Fruit fly (Drosophila melanogaster) whole organism, embryonic: ENCODE data around the gene CG5225.

Experiments
- Abd-B ChIP-seq: fragments of 200-800 bp; sonication (Bioruptor generic); optimal IDR thresholded peaks from 2 replicates; lab custom pipeline; 2018; ENCODE audit warnings: missing biosample characterization, mild to moderate bottlenecking, missing genetic modification characterization, moderate library complexity
- Awh ChIP-seq: fragments of 200-800 bp; sonication (Bioruptor generic); IDR thresholded peaks from 2 replicates; pipeline ENCODE4, ENCODE4 v1.3.6; 2022; ENCODE audit warnings: missing biosample characterization, missing genetic modification characterization
- Bgb ChIP-seq: fragments of 200-800 bp; sonication (Bioruptor generic); IDR thresholded peaks from 2 replicates; pipeline ENCODE4 v1.3.6; 2022; ENCODE audit warnings: missing biosample characterization, missing genetic modification characterization; ENCODE audit not compliant: partially characterized antibody
- CG10543 ChIP-seq: fragments of 200-800 bp; sonication (Bioruptor generic); optimal IDR thresholded peaks from 3 replicates; lab custom pipeline; 2017; ENCODE audit warnings: missing biosample characterization, mild to moderate bottlenecking, missing genetic modification characterization, moderate library complexity
- CG11085 ChIP-seq: fragments of 200-800 bp; sonication (Bioruptor generic); IDR thresholded peaks from 2 replicates; pipeline ENCODE4 v1.3.6; 2022; ENCODE audit warnings: missing biosample characterization, missing genetic modification characterization
- CG12071 ChIP-seq: fragments of 200-800 bp; sonication (Bioruptor generic); optimal IDR thresholded peaks from 3 replicates; lab custom pipeline; 2018; ENCODE audit warnings: missing biosample characterization, mild to moderate bottlenecking, missing genetic modification characterization
- CG12391 ChIP-seq: fragments of 200-800 bp; sonication (Bioruptor generic); optimal IDR thresholded peaks from 3 replicates; lab custom pipeline; 2018; ENCODE audit warnings: missing biosample characterization, mild to moderate bottlenecking, missing genetic modification characterization, moderate library complexity
- CG12659 ChIP-seq: fragments of 200-800 bp; sonication (Bioruptor generic); optimal IDR thresholded peaks from 3 replicates; lab custom pipeline; 2017; ENCODE audit warnings: mild to moderate bottlenecking, missing biosample characterization, missing genetic modification reagents, missing genetic modification characterization
- CG14050 ChIP-seq: fragments of 200-800 bp; sonication (Bioruptor generic); IDR thresholded peaks from 3 replicates; pipeline ENCODE4 v1.3.6; 2022; ENCODE audit warnings: missing biosample characterization, missing genetic modification characterization
- CG14860 ChIP-seq: fragments of 200-800 bp; sonication (Bioruptor generic); IDR thresholded peaks from 3 replicates; pipeline ENCODE4 v1.3.6; 2022; ENCODE audit warnings: missing biosample characterization, missing genetic modification characterization; ENCODE audit not compliant: partially characterized antibody
- CG15269 ChIP-seq: fragments of 200-800 bp; sonication (Bioruptor generic); optimal IDR thresholded peaks from 2 replicates; lab custom pipeline; 2018; ENCODE audit warnings: missing biosample characterization, mild to moderate bottlenecking, missing genetic modification characterization, moderate library complexity
- CG15601 ChIP-seq: fragments of 200-800 bp; sonication (Bioruptor generic); optimal IDR thresholded peaks from 3 replicates; lab custom pipeline; 2019; ENCODE audit warnings: missing biosample characterization, mild to moderate bottlenecking, missing genetic modification characterization, moderate library complexity
- CG16779 ChIP-seq: fragments of 200-800 bp; sonication (Bioruptor generic); IDR thresholded peaks from 2 replicates; pipeline ENCODE4 v1.3.6; 2022; ENCODE audit warnings: missing biosample characterization, missing genetic modification characterization
- CG1832 ChIP-seq: fragments of 200-800 bp; sonication (Bioruptor generic); optimal IDR thresholded peaks from 2 replicates; lab custom pipeline; 2017; ENCODE audit warnings: missing biosample characterization, mild to moderate bottlenecking, missing genetic modification characterization, inconsistent platforms
- CG31365 ChIP-seq: fragments of 200-800 bp; sonication (Bioruptor generic); optimal IDR thresholded peaks from 2 replicates; lab custom pipeline; 2018; ENCODE audit warnings: missing biosample characterization, mild to moderate bottlenecking, missing genetic modification characterization
- CG32532 ChIP-seq: fragments of 200-800 bp; sonication (Bioruptor generic); IDR thresholded peaks from 2 replicates; pipeline ENCODE4 v1.3.6; 2022; ENCODE audit warnings: missing biosample characterization, missing genetic modification characterization
- CG3407 ChIP-seq: fragments of 200-800 bp; sonication (Bioruptor generic); optimal IDR thresholded peaks from 2 replicates; lab custom pipeline; 2018; ENCODE audit warnings: missing biosample characterization, mild to moderate bottlenecking, missing genetic modification characterization
- CG34422 ChIP-seq: fragments of 200-800 bp; sonication (Bioruptor generic); IDR thresholded peaks from 3 replicates; pipeline ENCODE4 v1.3.6; 2022; ENCODE audit warnings: missing biosample characterization, missing genetic modification characterization
- CG3995 ChIP-seq: fragments of 200-800 bp; sonication (Bioruptor generic); optimal IDR thresholded peaks from 3 replicates; lab custom pipeline; 2016; ENCODE audit warnings: missing biosample characterization, missing genetic modification characterization
- CG4328 ChIP-seq: fragments of 200-800 bp; sonication (Bioruptor generic); optimal IDR thresholded peaks from 3 replicates; lab custom pipeline; 2017; ENCODE audit warnings: missing biosample characterization, missing genetic modification reagents, missing genetic modification characterization
- CG6791 ChIP-seq: fragments of 200-800 bp; sonication (Bioruptor generic); IDR thresholded peaks from 3 replicates; pipeline ENCODE4 v1.3.6; 2022; ENCODE audit warnings: missing biosample characterization, missing genetic modification characterization; ENCODE audit not compliant: partially characterized antibody
- CG7556 ChIP-seq: fragments of 200-800 bp; sonication (Bioruptor generic); optimal IDR thresholded peaks from 2 replicates; lab custom pipeline; 2017; ENCODE audit warnings: missing biosample characterization, mild to moderate bottlenecking, missing genetic modification characterization
- CrebB ChIP-seq: fragments of 200-800 bp; sonication (Bioruptor generic); optimal IDR thresholded peaks from 3 replicates; lab custom pipeline; 2018; ENCODE audit warnings: missing biosample characterization, mild to moderate bottlenecking, missing genetic modification characterization
- E2f2 ChIP-seq: fragments of 200-800 bp; sonication (Bioruptor generic); IDR thresholded peaks from 2 replicates; pipeline ENCODE4 v1.3.6; 2022; ENCODE audit warnings: missing biosample characterization, missing genetic modification characterization
- GATAe ChIP-seq: fragments of 200-800 bp; sonication (Bioruptor generic); conservative IDR thresholded peaks from 2 replicates; pipeline ENCODE4 v1.3.6; 2022; ENCODE audit warnings: missing biosample characterization, missing genetic modification characterization
- HmgD ChIP-seq: fragments of 200-800 bp; sonication (Bioruptor generic); optimal IDR thresholded peaks from 3 replicates; lab custom pipeline; 2016; ENCODE audit warnings: missing biosample characterization, missing genetic modification characterization
- Hr39 ChIP-seq: fragments of >200 bp; optimal IDR thresholded peaks from 2 replicates; lab custom pipeline; 2017
- Hsf ChIP-seq: fragments of 200-800 bp; sonication (Bioruptor generic); optimal IDR thresholded peaks from 3 replicates; lab custom pipeline; 2016; ENCODE audit warnings: missing biosample characterization, missing genetic modification characterization
- Jarid2 ChIP-seq: fragments of 200-800 bp; sonication (Bioruptor generic); optimal IDR thresholded peaks from 3 replicates; lab custom pipeline; 2017; ENCODE audit warnings: mild to moderate bottlenecking, missing biosample characterization, missing genetic modification reagents, missing genetic modification characterization
- NC2β ChIP-seq: fragments of 200-800 bp; sonication (Bioruptor generic); optimal IDR thresholded peaks from 2 replicates; lab custom pipeline; 2016; ENCODE audit warnings: missing biosample characterization, missing genetic modification characterization
- Scr ChIP-seq: fragments of 200-800 bp; sonication (Bioruptor generic); IDR thresholded peaks from 2 replicates; pipeline ENCODE4 v1.3.6; 2022; ENCODE audit warnings: missing biosample characterization, missing genetic modification characterization; ENCODE audit not compliant: partially characterized antibody
- chm ChIP-seq: fragments of 200-800 bp; sonication (Bioruptor generic); IDR thresholded peaks from 2 replicates; pipeline ENCODE4 v1.3.6; 2022; ENCODE audit warnings: missing biosample characterization, missing genetic modification characterization
- ci ChIP-seq: fragments of 200-800 bp; sonication (Bioruptor generic); IDR thresholded peaks from 3 replicates; pipeline ENCODE4 v1.3.6; 2022; ENCODE audit warnings: missing biosample characterization, missing genetic modification characterization
- croc ChIP-seq: fragments of 200-800 bp; sonication (Bioruptor generic); conservative IDR thresholded peaks from 3 replicates; pipeline ENCODE4 v1.3.6; 2022; ENCODE audit warnings: missing biosample characterization, missing genetic modification characterization
- dimm ChIP-seq: fragments of 200-800 bp; sonication (Bioruptor generic); IDR thresholded peaks from 2 replicates; pipeline ENCODE4 v1.3.6; 2022; ENCODE audit warnings: missing biosample characterization, missing genetic modification characterization
- fd102C ChIP-seq: fragments of 200-800 bp; sonication (Bioruptor generic); optimal IDR thresholded peaks from 2 replicates; lab custom pipeline; 2018; ENCODE audit warnings: missing biosample characterization, mild to moderate bottlenecking, missing genetic modification characterization, moderate library complexity
- gce ChIP-seq: fragments of 200-800 bp; sonication (Bioruptor generic); IDR thresholded peaks from 3 replicates; pipeline ENCODE4 v1.3.6; 2022; ENCODE audit warnings: missing biosample characterization, missing genetic modification characterization
- gcm ChIP-seq: fragments of 200-800 bp; sonication (Bioruptor generic); optimal IDR thresholded peaks from 2 replicates; lab custom pipeline; 2019; ENCODE audit warnings: missing biosample characterization, mild to moderate bottlenecking, missing genetic modification characterization, moderate library complexity
- her ChIP-seq: fragments of 200-800 bp; sonication (Bioruptor generic); optimal IDR thresholded peaks from 2 replicates; lab custom pipeline; 2016; ENCODE audit warnings: missing biosample characterization, missing genetic modification characterization
- maf-S ChIP-seq: fragments of 200-800 bp; sonication (Bioruptor generic); optimal IDR thresholded peaks from 2 replicates; lab custom pipeline; 2016; ENCODE audit warnings: missing biosample characterization, missing genetic modification characterization
- nerfin-2 ChIP-seq: fragments of 200-800 bp; sonication (Bioruptor generic); IDR thresholded peaks from 2 replicates; pipeline ENCODE4 v1.3.6; 2022; ENCODE audit warnings: missing biosample characterization, missing genetic modification characterization; ENCODE audit not compliant: partially characterized antibody
- ro ChIP-seq: fragments of 200-800 bp; sonication (Bioruptor generic); IDR thresholded peaks from 2 replicates; pipeline ENCODE4 v1.3.6; 2022; ENCODE audit warnings: missing biosample characterization, missing genetic modification characterization
- sens ChIP-seq: fragments of 200-800 bp; sonication (Bioruptor generic); peaks from one replicate; lab custom pipeline; 2016; ENCODE audit warnings: missing biosample characterization, missing genetic modification characterization
- sens-2 ChIP-seq: fragments of 200-800 bp; sonication (Bioruptor generic); IDR thresholded peaks from 2 replicates; pipeline ENCODE4 v1.3.6; 2022; ENCODE audit warnings: missing biosample characterization, missing genetic modification characterization
- seq ChIP-seq: fragments of 200-800 bp; sonication (Bioruptor generic); IDR thresholded peaks from 2 replicates; pipeline ENCODE4 v1.3.6; 2022; ENCODE audit warnings: missing biosample characterization, missing genetic modification characterization
- so ChIP-seq: fragments of 200-800 bp; sonication (Bioruptor generic); IDR thresholded peaks from 3 replicates; pipeline ENCODE4 v1.3.6; 2022; ENCODE audit warnings: missing biosample characterization, missing genetic modification characterization
- unc-4 ChIP-seq: fragments of 200-800 bp; sonication (Bioruptor generic); IDR thresholded peaks from 2 replicates; pipeline ENCODE4 v1.3.6; 2022; ENCODE audit warnings: missing biosample characterization, missing genetic modification characterization; ENCODE audit not compliant: partially characterized antibody
- vfl ChIP-seq: fragments of 200-800 bp; sonication (Bioruptor generic); optimal IDR thresholded peaks from 2 replicates; lab custom pipeline; 2016; ENCODE audit warnings: missing biosample characterization, missing genetic modification characterization
- wdn ChIP-seq: fragments of 200-800 bp; sonication (Bioruptor generic); IDR thresholded peaks from 2 replicates; pipeline ENCODE4 v1.3.6; 2022; ENCODE audit warnings: missing biosample characterization, missing genetic modification characterization
- zen ChIP-seq: fragments of 200-800 bp; sonication (Bioruptor generic); optimal IDR thresholded peaks from 3 replicates; lab custom pipeline; 2018; ENCODE audit warnings: missing biosample characterization, mild to moderate bottlenecking, missing genetic modification characterization, moderate library complexity
- zfh2 ChIP-seq: fragments of 200-800 bp; sonication (Bioruptor generic); optimal IDR thresholded peaks from 2 replicates; lab custom pipeline; 2016; ENCODE audit warnings: missing biosample characterization, missing genetic modification characterization

CG5225 gene

DNA sequence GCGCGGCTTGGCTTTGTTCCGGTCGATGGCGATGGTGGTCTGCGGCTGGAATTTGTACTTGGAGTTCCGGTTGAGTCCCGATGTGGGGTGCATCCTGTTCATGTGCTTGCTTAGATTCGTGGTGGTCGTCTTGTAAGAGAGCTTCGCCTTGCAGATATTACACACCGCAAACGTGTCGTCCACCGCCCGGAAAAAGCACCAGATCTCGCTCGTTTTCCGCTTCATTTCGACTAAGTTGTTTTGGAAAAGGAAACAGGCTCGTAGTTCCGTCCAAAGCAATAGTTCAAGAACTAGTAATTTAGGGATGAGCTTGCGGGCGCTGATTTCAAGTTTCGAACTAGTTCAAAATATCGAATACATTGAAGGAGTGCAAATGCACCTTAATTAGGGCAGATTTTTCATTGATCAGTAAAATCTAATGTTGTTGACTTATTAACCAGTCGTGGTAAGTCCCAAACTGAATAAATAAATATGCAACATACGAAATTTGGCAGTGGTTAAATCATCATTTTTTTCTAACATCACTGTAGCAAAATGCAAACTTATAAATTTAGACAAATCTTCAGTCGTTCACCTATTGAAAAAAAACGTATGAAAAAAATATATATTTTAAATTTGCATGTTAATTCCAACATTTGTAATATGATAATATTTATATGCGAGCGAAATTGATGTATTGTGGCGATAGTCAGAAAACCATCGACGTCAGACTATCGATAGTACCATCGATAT, 14.5 kb downstream of the CG5225 start, which contains the start of the genes bdwf and Patr-1 (continued):
- TF ChIP-seq so (GFP tag; lab: Robert Waterston, UW) (no peak), croc (no peak), CG15269 (tag; lab: Kevin White, UChicago) (no peak), zfh2 (GFP tag; lab: Kevin White, UChicago) (peak; percentile 2), dimm (GFP tag; lab: Robert Waterston, UW) (no peak), Awh (no peak), CG1832 (no peak), fd102C (no peak), her (no peak), E2f2 (GFP tag; lab: Robert Waterston, UW) (peak; percentile 45), sens-2 (GFP tag; lab: Robert Waterston, UW) (no peak), CG3995 (GFP tag; lab: Kevin White, UChicago) (peak; percentile 92), HmgD (GFP tag; lab: Kevin White, UChicago) (no peak), Scr (GFP tag; lab: Robert Waterston, UW) (peak; percentile 95), gcm (GFP tag; lab: Kevin White, UChicago) (peak; percentile 4), seq (GFP tag; lab: Robert Waterston, UW) (no peak), nerfin-2 (peak; percentile 84), CG3407 (GFP tag; lab: Kevin White, UChicago) (no peak), CG16779 (GFP tag; lab: Robert Waterston, UW) (no peak), wdn (GFP tag; lab: Robert Waterston, UW) (no peak), CG32532 (GFP tag; lab: Robert Waterston, UW) (no peak), GATAe (no peak), CG34422 (GFP tag; lab: Robert Waterston, UW) (no peak), Bgb (GFP tag; lab: Robert Waterston, UW) (peak; percentile 89), zen (tag; lab: Kevin White, UChicago) (peak; percentile 55), Hsf (GFP tag; lab: Kevin White, UChicago) (no peak), NC2β (GFP tag; lab: Kevin White, UChicago) (peak; percentile 4), chm (no peak), CG14860 (GFP tag; lab: Robert Waterston, UW) (peak; percentile 88), gce (GFP tag; lab: Robert Waterston, UW) (no peak), Hr39 (lab: Kevin White, UChicago) (no peak), CG15601 (tag; lab: Kevin White, UChicago) (peak; percentile 33), CG11085 (no peak), unc-4 (GFP tag; lab: Robert Waterston, UW) (peak; percentile 88), vfl (GFP tag; lab: Kevin White, UChicago) (no peak), CG14050 (GFP tag; lab: Robert Waterston, UW) (no peak), CG10543 (GFP tag; lab: Kevin White, UChicago) (peak; percentile 10), CG7556 (GFP tag; lab: Kevin White, UChicago) (no peak), CrebB (no peak), Abd-B (GFP tag; lab: Kevin White, UChicago) (no peak), CG12659 (GFP tag; lab: Kevin White, UChicago) (peak; percentile 61), ro (GFP tag; lab: Robert Waterston, UW) (no peak), CG31365 (tag; lab: Kevin White, UChicago) (no peak), maf-S (GFP tag; lab: Kevin White, UChicago) (no peak), CG4328 (GFP tag; lab: Kevin White, UChicago) (no peak), CG6791 (peak; percentile 92), CG12391 (tag; lab: Kevin White, UChicago) (peak; percentile 63), Jarid2 (no peak), sens (GFP tag; lab: Kevin White, UChicago) (peak; percentile 81), CG12071 (no peak), ci (GFP tag; lab: Robert Waterston, UW) (no peak)
